Fruit fly (Drosophila melanogaster) whole organism, prepupa: ENCODE measurements around the gene lost.

Source experiments
- CG10669 ChIP-seq: fragments of 200-800 bp; sonication (Bioruptor generic); optimal IDR thresholded peaks from 3 replicates; lab custom pipeline; 2018; ENCODE audit warnings: missing biosample characterization, mild to moderate bottlenecking, missing genetic modification characterization, moderate library complexity
- CG11294 ChIP-seq: fragments of 200-800 bp; sonication (Bioruptor generic); IDR thresholded peaks from 2 replicates; pipeline ENCODE4 v1.3.6; 2022; ENCODE audit warnings: missing biosample characterization, missing genetic modification characterization
- CG4318 ChIP-seq: fragments of 200-800 bp; sonication (Bioruptor generic); optimal IDR thresholded peaks from 3 replicates; lab custom pipeline; 2017; ENCODE audit warnings: missing biosample characterization, mild to moderate bottlenecking, missing genetic modification characterization
- CG6792 ChIP-seq: fragments of 200-800 bp; sonication (Bioruptor generic); optimal IDR thresholded peaks from 3 replicates; lab custom pipeline; 2016; ENCODE audit warnings: missing biosample characterization, missing genetic modification characterization
- CG6854 ChIP-seq: fragments of 200-800 bp; sonication (Bioruptor generic); optimal IDR thresholded peaks from 2 replicates; lab custom pipeline; 2017; ENCODE audit warnings: missing biosample characterization, mild to moderate bottlenecking, missing genetic modification characterization
- CG8119 ChIP-seq: fragments of 200-800 bp; sonication (Bioruptor generic); IDR thresholded peaks from 3 replicates; pipeline ENCODE4 v1.3.6; 2022; ENCODE audit warnings: missing biosample characterization, missing genetic modification characterization
- CG8319 ChIP-seq: fragments of 200-800 bp; sonication (Bioruptor generic); optimal IDR thresholded peaks from 3 replicates; lab custom pipeline; 2016; ENCODE audit warnings: missing biosample characterization, missing genetic modification characterization
- Eip75B ChIP-seq: fragments of 200-800 bp; sonication (Bioruptor generic); optimal IDR thresholded peaks from 3 replicates; lab custom pipeline; 2016; ENCODE audit warnings: missing biosample characterization, missing genetic modification characterization
- Hr39 ChIP-seq: fragments of 200-800 bp; sonication (Bioruptor generic); optimal IDR thresholded peaks from 2 replicates; lab custom pipeline; 2016; ENCODE audit warnings: missing biosample characterization, missing genetic modification characterization
- Met ChIP-seq: fragments of 200-800 bp; sonication (Bioruptor generic); optimal IDR thresholded peaks from 3 replicates; lab custom pipeline; 2016; ENCODE audit warnings: missing biosample characterization, missing genetic modification characterization
- fd85E ChIP-seq: fragments of 200-800 bp; sonication (Bioruptor generic); optimal IDR thresholded peaks from 3 replicates; lab custom pipeline; 2016; ENCODE audit warnings: missing biosample characterization, missing genetic modification characterization

- no peak; the same call in 1 of the 2 replicates for TF ChIP-seq CG11294 (GFP tag; lab: Robert Waterston, UW)
- peak; percentile 4 for TF ChIP-seq CG6792 (GFP tag; lab: Kevin White, UChicago)
- TF ChIP-seq Met (GFP tag; lab: Kevin White, UChicago): peak; percentile 54
- TF ChIP-seq CG10669 (GFP tag; lab: Kevin White, UChicago): no peak
- no peak for TF ChIP-seq CG4318 (GFP tag; lab: Kevin White, UChicago)
- peak; percentile 22 for TF ChIP-seq Hr39 (GFP tag; lab: Kevin White, UChicago)
- no peak for TF ChIP-seq CG8319 (GFP tag; lab: Kevin White, UChicago)
- peak; percentile 90 for TF ChIP-seq CG6854
- TF ChIP-seq CG8119: peak; percentile 50; the same call in 2 of the 3 replicates
- no peak for TF ChIP-seq Eip75B (GFP tag; lab: Kevin White, UChicago)
- no peak for TF ChIP-seq fd85E (GFP tag; lab: Kevin White, UChicago)
Observed at dm6 chr3R:4378363-4379354, 24.2 kb upstream of the lost start, which contains the start of gene Sfxn1-3.
